Fruit fly (Drosophila melanogaster) whole organism: Measurements from ENCODE around the gene CG13248.

Experiments
- Dll ChIP-seq: fragments of >200 bp; optimal IDR thresholded peaks from 2 replicates; lab custom pipeline; 2017
- EcR ChIP-seq, 2 experiments: fragments of >200 bp; optimal IDR thresholded peaks; 2 replicates each; lab custom pipeline; 2017; ENCODE audit warnings: missing biosample characterization in 2 of 2, missing genetic modification characterization in 2 of 2, missing genetic modification reagents in 2 of 2
- pan ChIP-seq: fragments of >200 bp; optimal IDR thresholded peaks from 2 replicates; lab custom pipeline; 2017
- psq ChIP-seq: fragments of >200 bp; optimal IDR thresholded peaks from 2 replicates; lab custom pipeline; 2017
- usp ChIP-seq: fragments of >200 bp; optimal IDR thresholded peaks from 2 replicates; lab custom pipeline; 2017; ENCODE audit warnings: missing biosample characterization, missing genetic modification characterization, mixed read lengths

dm6 chr3L:20413304-20413703, 2.9 kb upstream of the CG13248 start, which contains the start of gene zye:
- TF ChIP-seq psq (no peak), pan (no peak), EcR (GFP tag; optimal IDR thresholded peaks at IDR 0.05; lab: Kevin White, UChicago) (no peak), usp (GFP tag; lab: Kevin White, UChicago) (no peak), Dll (no peak)
